Worm (Caenorhabditis elegans) whole organism, L4 larva: ENCODE measurements around the gene F40E10.5.

ENCODE experiments used
- F44E2.7 ChIP-seq: fragments of 200-800 bp; sonication (Bioruptor generic); IDR thresholded peaks from 2 replicates; pipeline ENCODE4 v2.1.2; 2022; ENCODE audit warnings: missing genetic modification characterization, missing compliant biosample characterization
- Y5F2A.4 ChIP-seq: fragments of 200-800 bp; sonication (Bioruptor generic); optimal IDR thresholded peaks from 2 replicates; lab custom pipeline; 2018; ENCODE audit warnings: mild to moderate bottlenecking, missing genetic modification characterization, missing compliant biosample characterization
- Y75B8A.6 ChIP-seq: fragments of 200-800 bp; sonication (Bioruptor generic); IDR thresholded peaks from 2 replicates; pipeline ENCODE4 v1.3.6; 2022; ENCODE audit warnings: missing genetic modification reagents, missing genetic modification characterization, missing compliant biosample characterization
- ZK337.2 ChIP-seq: fragments of 200-800 bp; sonication (Bioruptor generic); IDR thresholded peaks from 2 replicates; pipeline ENCODE4 v1.3.6; 2022; ENCODE audit warnings: missing genetic modification reagents, missing genetic modification characterization, missing compliant biosample characterization
- ZK546.5 ChIP-seq, 2 experiments: sonication (generic microtip); optimal IDR thresholded peaks; 2 replicates each; lab custom pipeline; 2017; ENCODE audit warnings: missing biosample characterization in 2 of 2, missing genetic modification characterization in 2 of 2
- aly-2 ChIP-seq: sonication (generic microtip); optimal IDR thresholded peaks from 2 replicates; lab custom pipeline; 2018; ENCODE audit warnings: missing biosample characterization, missing genetic modification characterization
- ama-1 ChIP-seq: fragments of 150-350 bp; optimal IDR thresholded peaks from 2 replicates; lab custom pipeline; 2014; ENCODE audit warnings: inconsistent platforms, mixed read lengths
- attf-4 ChIP-seq: sonication (generic microtip); optimal IDR thresholded peaks from 3 replicates; lab custom pipeline; 2017; ENCODE audit warnings: missing biosample characterization, missing genetic modification characterization
- ceh-20 ChIP-seq: fragments of 200-800 bp; sonication (Bioruptor generic); IDR thresholded peaks from 2 replicates; pipeline ENCODE4 v1.3.6; 2022; ENCODE audit warnings: missing genetic modification reagents, missing genetic modification characterization, missing compliant biosample characterization
- ceh-28 ChIP-seq: fragments of 150-350 bp; optimal IDR thresholded peaks from 2 replicates; lab custom pipeline; 2014; ENCODE audit warnings: missing biosample characterization, missing genetic modification reagents, missing genetic modification characterization
- ceh-62 ChIP-seq: sonication (generic microtip); optimal IDR thresholded peaks from 2 replicates; lab custom pipeline; 2017; ENCODE audit warnings: missing biosample characterization, missing genetic modification characterization
- ceh-82 ChIP-seq: sonication (generic microtip); optimal IDR thresholded peaks from 2 replicates; lab custom pipeline; 2017; ENCODE audit warnings: missing biosample characterization, missing genetic modification characterization
- egl-27 ChIP-seq: sonication (generic microtip); optimal IDR thresholded peaks from 3 replicates; lab custom pipeline; 2017; ENCODE audit warnings: missing biosample characterization, missing genetic modification reagents, missing genetic modification characterization
- egl-43 ChIP-seq: fragments of 200-800 bp; sonication (Bioruptor generic); IDR thresholded peaks from 2 replicates; pipeline ENCODE4 v1.3.6; 2022; ENCODE audit warnings: missing genetic modification reagents, missing genetic modification characterization, missing compliant biosample characterization
- fkh-10 ChIP-seq: fragments of 150-350 bp; optimal IDR thresholded peaks from 2 replicates; lab custom pipeline; 2014; ENCODE audit warnings: missing biosample characterization, missing genetic modification reagents, missing genetic modification characterization
- gei-8 ChIP-seq: fragments of 200-800 bp; sonication (Bioruptor generic); optimal IDR thresholded peaks from 2 replicates; lab custom pipeline; 2018; ENCODE audit warnings: mild to moderate bottlenecking, missing genetic modification characterization, missing compliant biosample characterization
- hif-1 ChIP-seq, 2 experiments: sonication (generic microtip); optimal IDR thresholded peaks; 2 replicates each; lab custom pipeline; 2016 to 2017; ENCODE audit warnings: missing compliant biosample characterization in 2 of 2, missing genetic modification characterization in 2 of 2, missing genetic modification reagents in 2 of 2, missing genotype in 2 of 2, mild to moderate bottlenecking in 1 of 2
- hlh-11 ChIP-seq: fragments of 200-800 bp; sonication (Bioruptor generic); optimal IDR thresholded peaks from 2 replicates; lab custom pipeline; 2018; ENCODE audit warnings: mild to moderate bottlenecking, missing genetic modification characterization, missing compliant biosample characterization
- hlh-30 ChIP-seq: sonication (generic microtip); optimal IDR thresholded peaks from 2 replicates; lab custom pipeline; 2017; ENCODE audit warnings: antibody characterized with exemption, mild to moderate bottlenecking, missing genetic modification characterization, missing compliant biosample characterization; ENCODE audit not compliant: insufficient read depth
- lim-7 ChIP-seq: fragments of 200-800 bp; sonication (Bioruptor generic); IDR thresholded peaks from 2 replicates; pipeline ENCODE4 v1.3.6; 2022; ENCODE audit warnings: missing genetic modification characterization, missing compliant biosample characterization
- lin-13 ChIP-seq: fragments of 150-350 bp; optimal IDR thresholded peaks from 2 replicates; lab custom pipeline; 2014; ENCODE audit warnings: missing biosample characterization, missing genetic modification reagents, missing genetic modification characterization
- lin-15B ChIP-seq: fragments of 150-350 bp; sonication (generic microtip); optimal IDR thresholded peaks from 3 replicates; lab custom pipeline; 2014; ENCODE audit warnings: missing biosample characterization, missing genetic modification characterization
- lir-3 ChIP-seq: sonication (generic microtip); optimal IDR thresholded peaks from 2 replicates; lab custom pipeline; 2016; ENCODE audit warnings: mild to moderate bottlenecking, missing genetic modification characterization, missing compliant biosample characterization
- lsy-2 ChIP-seq, 2 experiments: fragments of 150-350 bp in 1 of 2; sonication (generic microtip) in 1 of 2; optimal IDR thresholded peaks; 2 replicates each; lab custom pipeline; 2014 to 2017; ENCODE audit warnings: missing biosample characterization in 2 of 2, missing genetic modification characterization in 2 of 2
- mep-1 ChIP-seq: fragments of 150-350 bp; sonication (generic microtip); optimal IDR thresholded peaks from 3 replicates; lab custom pipeline; 2014; ENCODE audit warnings: missing biosample characterization, missing genetic modification characterization
- mxl-3 ChIP-seq: fragments of 200-800 bp; sonication (Bioruptor generic); optimal IDR thresholded peaks from 2 replicates; lab custom pipeline; 2018; ENCODE audit warnings: mild to moderate bottlenecking, missing genetic modification characterization, missing compliant biosample characterization
- nhr-10 ChIP-seq: fragments of 150-350 bp; optimal IDR thresholded peaks from 2 replicates; lab custom pipeline; 2014; ENCODE audit warnings: missing biosample characterization, missing genetic modification characterization
- nhr-102 ChIP-seq: sonication (generic microtip); optimal IDR thresholded peaks from 2 replicates; lab custom pipeline; 2016; ENCODE audit warnings: mild to moderate bottlenecking, missing genetic modification characterization, moderate library complexity, missing compliant biosample characterization
- nhr-25 ChIP-seq: sonication (generic microtip); optimal IDR thresholded peaks from 2 replicates; lab custom pipeline; 2017; ENCODE audit warnings: missing genetic modification characterization, mild to moderate bottlenecking, missing compliant biosample characterization, antibody characterized with exemption, moderate library complexity, borderline replicate concordance; ENCODE audit not compliant: insufficient read depth
- nhr-28 ChIP-seq: fragments of 150-350 bp; optimal IDR thresholded peaks from 2 replicates; lab custom pipeline; 2014; ENCODE audit warnings: missing biosample characterization, missing genetic modification characterization
- nhr-41 ChIP-seq: fragments of 200-800 bp; sonication (Bioruptor generic); IDR thresholded peaks from 2 replicates; pipeline ENCODE4 v1.3.6; 2022; ENCODE audit warnings: missing genetic modification reagents, missing genetic modification characterization, missing compliant biosample characterization
- nhr-42 ChIP-seq: fragments of 200-800 bp; sonication (Bioruptor generic); IDR thresholded peaks from 2 replicates; pipeline ENCODE4 v1.3.6; 2022; ENCODE audit warnings: missing genetic modification characterization, missing compliant biosample characterization
- nhr-48 ChIP-seq: sonication (generic microtip); optimal IDR thresholded peaks from 2 replicates; lab custom pipeline; 2016; ENCODE audit warnings: mild to moderate bottlenecking, missing genetic modification characterization, missing compliant biosample characterization
- nhr-76 ChIP-seq: fragments of 150-350 bp; optimal IDR thresholded peaks from 2 replicates; lab custom pipeline; 2014; ENCODE audit warnings: missing biosample characterization, missing genetic modification characterization
- nhr-77 ChIP-seq: fragments of 150-350 bp; optimal IDR thresholded peaks from 2 replicates; lab custom pipeline; 2014; ENCODE audit warnings: missing biosample characterization, missing genetic modification characterization
- pha-4 ChIP-seq, 2 experiments: fragments of 150-350 bp in 1 of 2; fragments of 200-800 bp in 1 of 2; sonication (Bioruptor generic) in 1 of 2; IDR thresholded peaks in 1 of 2; optimal IDR thresholded peaks in 1 of 2; 2 replicates each; pipeline versions ENCODE4 v1.3.6 to Lab custom; 2014 to 2022; ENCODE audit warnings: missing genetic modification characterization in 2 of 2, missing genetic modification reagents in 2 of 2, missing biosample characterization in 1 of 2, missing compliant biosample characterization in 1 of 2
- php-3 ChIP-seq: fragments of 200-800 bp; sonication (Bioruptor generic); IDR thresholded peaks from 2 replicates; pipeline ENCODE4 v1.3.6; 2022; ENCODE audit warnings: missing genetic modification reagents, missing genetic modification characterization, missing compliant biosample characterization
- rbr-2 ChIP-seq: sonication (generic microtip); optimal IDR thresholded peaks from 2 replicates; lab custom pipeline; 2016; ENCODE audit warnings: missing genotype, missing genetic modification characterization, missing compliant biosample characterization
- skn-1 ChIP-seq: fragments of 150-350 bp; optimal IDR thresholded peaks from 2 replicates; lab custom pipeline; 2014; ENCODE audit warnings: missing biosample characterization, missing genetic modification characterization
- snpc-1.2 ChIP-seq: fragments of 200-800 bp; sonication (Bioruptor generic); IDR thresholded peaks from 2 replicates; pipeline ENCODE4 v1.3.6; 2022; ENCODE audit warnings: missing genetic modification reagents, missing genetic modification characterization, missing compliant biosample characterization
- spr-1 ChIP-seq: sonication (generic microtip); optimal IDR thresholded peaks from 2 replicates; lab custom pipeline; 2016; ENCODE audit warnings: mild to moderate bottlenecking, missing genetic modification characterization, missing compliant biosample characterization
- spr-3 ChIP-seq: fragments of 200-800 bp; sonication (Bioruptor generic); optimal IDR thresholded peaks from 2 replicates; lab custom pipeline; 2018; ENCODE audit warnings: mild to moderate bottlenecking, missing genetic modification characterization, missing compliant biosample characterization
- tag-97 ChIP-seq: fragments of 200-800 bp; sonication (Bioruptor generic); IDR thresholded peaks from 2 replicates; pipeline ENCODE4 v1.3.6; 2022; ENCODE audit warnings: missing genetic modification characterization, missing compliant biosample characterization
- unc-39 ChIP-seq: sonication (generic microtip); optimal IDR thresholded peaks from 2 replicates; lab custom pipeline; 2017; ENCODE audit warnings: missing biosample characterization, missing genetic modification characterization
- vab-7 ChIP-seq: fragments of 200-800 bp; sonication (Bioruptor generic); IDR thresholded peaks from 2 replicates; pipeline ENCODE4 v1.3.6; 2022; ENCODE audit warnings: missing genetic modification reagents, missing genetic modification characterization, missing compliant biosample characterization
- zag-1 ChIP-seq: fragments of 150-350 bp; optimal IDR thresholded peaks from 2 replicates; lab custom pipeline; 2014; ENCODE audit warnings: missing biosample characterization, missing genetic modification characterization
- zfp-2 ChIP-seq: sonication (generic microtip); optimal IDR thresholded peaks from 2 replicates; lab custom pipeline; 2016; ENCODE audit warnings: mild to moderate bottlenecking, missing genetic modification characterization, missing compliant biosample characterization
- zip-2 ChIP-seq: fragments of 150-350 bp; optimal IDR thresholded peaks from 2 replicates; lab custom pipeline; 2014; ENCODE audit warnings: missing biosample characterization, missing genetic modification characterization

Gene F40E10.5

DNA sequence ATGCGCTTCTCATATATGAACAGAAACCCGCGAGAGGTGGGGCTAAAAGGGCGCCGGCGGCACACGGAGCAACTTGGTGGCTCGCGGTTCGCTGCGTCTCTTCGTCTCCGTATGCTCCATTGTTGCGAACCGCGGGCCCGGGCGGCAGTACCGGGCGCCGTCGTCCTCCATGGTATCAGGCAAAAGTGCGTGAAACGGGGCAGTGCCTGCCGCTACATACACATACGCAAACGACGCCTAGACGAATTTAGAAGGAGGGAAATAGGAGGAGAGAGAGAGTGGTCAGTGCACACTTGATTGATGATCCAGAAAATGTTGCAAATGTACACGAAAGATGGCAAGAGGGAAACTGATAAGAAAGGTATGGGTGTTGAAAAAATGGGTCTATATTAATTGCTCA is 42.9 kb downstream of the F40E10.5 start (continued):
- TF ChIP-seq hif-1 (tag; optimal IDR thresholded peaks at IDR 0.05; lab: Kevin White, UChicago) (peak in 1 of 2 experiments; percentile 56), vab-7 (GFP tag; lab: Robert Waterston, UW) (no peak)

DNA sequence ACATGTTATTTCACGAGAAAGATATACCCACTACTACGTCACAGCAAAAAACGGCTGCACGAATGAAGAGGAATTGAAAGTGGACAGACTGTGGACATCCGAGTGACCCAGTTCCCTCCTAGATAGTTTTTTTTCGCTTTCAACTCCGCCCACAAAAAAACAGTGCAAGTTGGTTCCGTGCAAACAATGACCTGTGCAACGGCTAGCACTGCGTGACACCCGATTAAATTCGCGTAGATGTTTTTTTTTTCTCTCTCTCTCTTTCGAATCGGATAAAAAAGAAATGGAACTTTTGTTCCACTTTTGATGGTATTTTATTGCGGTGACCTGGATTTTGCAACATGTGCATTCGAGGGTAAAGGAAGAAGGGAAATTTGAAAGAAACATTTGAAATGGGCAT is 43.6 kb downstream of the F40E10.5 start:
- TF ChIP-seq nhr-25 (tag; lab: Kevin White, UChicago): peak; percentile 6
- no peak for TF ChIP-seq tag-97
- no peak for TF ChIP-seq ZK337.2 (GFP tag; lab: Robert Waterston, UW)
- no peak for TF ChIP-seq lsy-2 (tag; optimal IDR thresholded peaks at IDR 0.05; lab: Kevin White, UChicago)
- no peak for TF ChIP-seq aly-2 (tag; lab: Kevin White, UChicago)
- TF ChIP-seq attf-4 (tag; lab: Kevin White, UChicago): no peak
- TF ChIP-seq ceh-28: no peak
- no peak for TF ChIP-seq mxl-3 (GFP tag; lab: Kevin White, UChicago)
- no peak for TF ChIP-seq pha-4 (GFP tag; IDR thresholded peaks at IDR 0.05; lab: Robert Waterston, UW)
- TF ChIP-seq pha-4 (tag; optimal IDR thresholded peaks at IDR 0.05; lab: Kevin White, UChicago): peak; percentile 89
- no peak for TF ChIP-seq ZK546.5 (tag; optimal IDR thresholded peaks at IDR 0.05; lab: Kevin White, UChicago)
- peak; percentile 1 for TF ChIP-seq nhr-28 (tag; lab: Kevin White, UChicago)
- no peak for TF ChIP-seq rbr-2 (tag; lab: Kevin White, UChicago)
- no peak for TF ChIP-seq nhr-48
- TF ChIP-seq ama-1 (lab: Kevin White, UChicago): no peak
- TF ChIP-seq ceh-62 (tag; lab: Kevin White, UChicago): no peak
- peak; percentile 10 for TF ChIP-seq hlh-30 (tag; lab: Kevin White, UChicago)
- TF ChIP-seq hlh-11 (tag; lab: Kevin White, UChicago): peak; percentile 46
- no peak for TF ChIP-seq nhr-102 (tag; lab: Kevin White, UChicago)
- no peak for TF ChIP-seq Y5F2A.4 (GFP tag; lab: Kevin White, UChicago)
- no peak for TF ChIP-seq egl-27 (tag; lab: Kevin White, UChicago)
- TF ChIP-seq lim-7 (GFP tag; lab: Robert Waterston, UW): no peak

DNA sequence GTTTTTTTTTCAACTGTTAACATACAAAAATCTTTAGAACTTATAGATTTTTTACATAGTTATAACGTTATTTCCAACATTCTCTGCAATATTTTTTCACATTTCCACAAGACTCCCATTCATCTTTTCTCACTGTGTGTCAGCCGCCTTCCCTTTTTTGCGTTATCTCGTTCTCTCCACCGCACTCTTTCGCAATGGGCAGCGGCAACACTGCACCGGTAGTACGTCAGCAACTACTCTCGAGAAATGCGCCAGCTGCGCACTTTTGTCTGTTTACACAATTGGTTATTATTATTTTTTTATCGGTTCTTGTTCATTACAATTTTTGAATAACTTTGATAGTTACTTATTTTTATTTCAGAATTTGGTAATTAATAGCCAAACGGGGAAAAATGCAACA is 45.4 kb downstream of the F40E10.5 start, which contains the start of gene C05G5.2:
TSS of gene C05G5.2 (plus strand) at position 356 of the 400 bp plus-strand sequence.
- TF ChIP-seq zag-1 (tag; lab: Kevin White, UChicago) (no peak), zip-2 (tag; lab: Kevin White, UChicago) (peak; percentile 17), F44E2.7 (GFP tag; lab: Robert Waterston, UW) (no peak), skn-1 (tag; lab: Kevin White, UChicago) (no peak), Y75B8A.6 (no peak), zfp-2 (no peak), hlh-11 (tag; lab: Kevin White, UChicago) (peak; percentile 96), nhr-76 (tag; lab: Kevin White, UChicago) (no peak), spr-1 (tag; lab: Kevin White, UChicago) (peak; percentile 76), nhr-10 (no peak), aly-2 (tag; lab: Kevin White, UChicago) (no peak), php-3 (GFP tag; lab: Robert Waterston, UW) (peak; percentile 57; the same call in 1 of the 2 replicates), nhr-42 (GFP tag; lab: Robert Waterston, UW) (0 out of 2 replicates have a peak, but pooled peaks have one; percentile 33), gei-8 (GFP tag; lab: Kevin White, UChicago) (no peak), lin-15B (tag; lab: Kevin White, UChicago) (no peak), mep-1 (peak; percentile 96), unc-39 (no peak), spr-3 (GFP tag; lab: Kevin White, UChicago) (no peak), egl-43 (no peak), nhr-77 (tag; lab: Kevin White, UChicago) (peak; percentile 97), ceh-20 (GFP tag; lab: Robert Waterston, UW) (peak; percentile 69), lin-13 (GFP tag; lab: Kevin White, UChicago) (peak; percentile 94), fkh-10 (GFP tag; lab: Kevin White, UChicago) (peak; percentile 84), snpc-1.2 (no peak), nhr-28 (tag; lab: Kevin White, UChicago) (peak; percentile 94), nhr-41 (GFP tag; lab: Robert Waterston, UW) (peak; percentile 52; the same call in 1 of the 2 replicates), lir-3 (no peak), Y5F2A.4 (GFP tag; lab: Kevin White, UChicago) (no peak), ZK337.2 (GFP tag; lab: Robert Waterston, UW) (no peak), ceh-82 (no peak)
